Worm (Caenorhabditis elegans): Measurements from ENCODE around the gene F23H12.3.

ce11 chrV:12331820-12332219 lies 13.1 kb upstream of the F23H12.3 start:
- TF ChIP-seq fkh-2 (tag; optimal IDR thresholded peaks at IDR 0.05), result no peak
- TF ChIP-seq elt-1 (tag; optimal IDR thresholded peaks at IDR 0.05), result no peak
- TF ChIP-seq ceh-9 (tag; optimal IDR thresholded peaks at IDR 0.05), result no peak
- no peak for TF ChIP-seq nhr-76 (tag; optimal IDR thresholded peaks at IDR 0.05)

All from whole organism, L3 larva.